Worm (Caenorhabditis elegans) whole organism, young adult: ENCODE measurements around the gene C02F5.3.

Experiments used
- K11D2.4 ChIP-seq: fragments of 200-800 bp; sonication (Bioruptor generic); IDR thresholded peaks from 2 replicates; pipeline ENCODE4 v1.3.6; 2022; ENCODE audit warnings: missing genetic modification reagents, missing genetic modification characterization, missing compliant biosample characterization
- Y67H2A.10 ChIP-seq: fragments of 200-800 bp; sonication (Bioruptor generic); conservative IDR thresholded peaks from 2 replicates; pipeline ENCODE4 v1.3.6; 2022; ENCODE audit warnings: missing genetic modification reagents, missing genetic modification characterization, missing compliant biosample characterization
- Y95B8A.8 ChIP-seq: fragments of 200-800 bp; sonication (Bioruptor generic); IDR thresholded peaks from 2 replicates; pipeline ENCODE4 v1.3.6; 2022; ENCODE audit warnings: missing genetic modification reagents, missing genetic modification characterization, missing compliant biosample characterization
- dox-1 ChIP-seq: fragments of 200-800 bp; sonication (Bioruptor generic); IDR thresholded peaks from 2 replicates; pipeline ENCODE4 v1.3.6; 2022; ENCODE audit warnings: missing genetic modification reagents, missing genetic modification characterization, missing compliant biosample characterization
- fkh-3 ChIP-seq: sonication (generic microtip); optimal IDR thresholded peaks from 2 replicates; lab custom pipeline; 2016; ENCODE audit warnings: mild to moderate bottlenecking, missing genetic modification characterization, missing compliant biosample characterization
- mel-28 ChIP-seq: sonication (generic microtip); optimal IDR thresholded peaks from 2 replicates; lab custom pipeline; 2016; ENCODE audit warnings: borderline replicate concordance, mild to moderate bottlenecking, missing genetic modification characterization, missing compliant biosample characterization
- nfya-2 ChIP-seq: fragments of 200-800 bp; sonication (Bioruptor generic); IDR thresholded peaks from 2 replicates; pipeline ENCODE4 v1.3.6; 2022; ENCODE audit warnings: missing genetic modification reagents, missing genetic modification characterization, missing compliant biosample characterization
- nhr-80 ChIP-seq: sonication (generic microtip); optimal IDR thresholded peaks from 2 replicates; lab custom pipeline; 2016; ENCODE audit warnings: missing genetic modification characterization, missing compliant biosample characterization
- snpc-1.3 ChIP-seq: sonication (generic microtip); optimal IDR thresholded peaks from 2 replicates; lab custom pipeline; 2017; ENCODE audit warnings: missing genetic modification characterization, mild to moderate bottlenecking, missing compliant biosample characterization, antibody characterized with exemption, moderate library complexity, missing genotype, missing genetic modification reagents; ENCODE audit not compliant: insufficient read depth
- unc-62 ChIP-seq: fragments of 150-350 bp; optimal IDR thresholded peaks from 2 replicates; lab custom pipeline; 2014; ENCODE audit warnings: missing biosample characterization, missing genetic modification reagents, missing genetic modification characterization

Gene C02F5.3

ce11 chrIII:8291268-8292032 lies 45.8 kb downstream of the C02F5.3 start:
- no peak for TF ChIP-seq K11D2.4 (GFP tag; lab: Robert Waterston, UW)
- TF ChIP-seq nfya-2 (GFP tag; lab: Robert Waterston, UW) = no peak
- no peak for TF ChIP-seq Y67H2A.10 (GFP tag; lab: Robert Waterston, UW)
- peak; percentile 60 for TF ChIP-seq nhr-80 (tag; lab: Kevin White, UChicago)
- TF ChIP-seq mel-28 (tag; lab: Kevin White, UChicago) = no peak
- 0 out of 2 replicates have a peak, but pooled peaks have one; percentile 22 for TF ChIP-seq dox-1
- TF ChIP-seq fkh-3 (tag; lab: Kevin White, UChicago) = no peak
- TF ChIP-seq Y95B8A.8 (GFP tag; lab: Robert Waterston, UW) = no peak
- TF ChIP-seq, all 124 proteins: peak for 2

- no peak for TF ChIP-seq snpc-1.3 (tag; lab: Kevin White, UChicago)
- TF ChIP-seq nhr-80 (tag; lab: Kevin White, UChicago) = peak; percentile 68
- TF ChIP-seq unc-62 (GFP tag; lab: Kevin White, UChicago) = peak; percentile 42
- TF ChIP-seq, all 124 proteins: peak for 2
Measured at ce11 chrIII:8293260-8293659, 47.6 kb downstream of the C02F5.3 start.
